Worm (Caenorhabditis elegans): ENCODE data around the gene cpd-2.
A peak's percentile ranks its signal among the peaks of the same experiment; 100 is the strongest.

DNA sequence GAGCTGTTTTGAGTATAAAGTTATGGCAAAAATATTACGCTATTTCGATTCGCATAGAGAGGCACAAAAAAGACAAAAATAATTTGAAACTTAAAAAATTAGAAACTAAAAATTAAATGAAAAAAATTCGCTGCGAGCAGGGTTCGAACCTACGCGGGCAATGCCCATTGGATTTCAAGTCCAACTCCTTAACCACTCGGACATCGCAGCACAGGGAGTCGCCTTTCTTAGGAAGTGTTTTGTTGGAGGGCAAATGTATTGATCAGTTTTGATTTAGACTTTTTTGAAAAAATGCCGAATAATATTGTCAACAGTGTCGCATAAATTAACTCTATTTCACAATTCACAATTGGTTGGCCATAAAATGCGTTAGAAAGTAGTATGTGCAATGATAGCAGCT lies 7.2 kb upstream of the cpd-2 start:
- TF ChIP-seq ztf-6 (GFP tag; IDR thresholded peaks at IDR 0.05) (no peak), Y67H2A.10 (GFP tag; conservative IDR thresholded peaks at IDR 0.05) (no peak), ceh-58 (GFP tag; IDR thresholded peaks at IDR 0.05) (no peak), Y95B8A.8 (GFP tag; IDR thresholded peaks at IDR 0.05) (no peak), fkh-3 (tag; optimal IDR thresholded peaks at IDR 0.05) (no peak), nhr-179 (tag; optimal IDR thresholded peaks at IDR 0.05) (no peak), rcor-1 (GFP tag; IDR thresholded peaks at IDR 0.05) (no peak), F57A8.1 (GFP tag; optimal IDR thresholded peaks at IDR 0.05) (no peak), ama-1 (optimal IDR thresholded peaks at IDR 0.05) (no peak), ama-1 (GFP tag; optimal IDR thresholded peaks at IDR 0.05) (no peak), Y53G8AR.9 (GFP tag; conservative IDR thresholded peaks at IDR 0.05) (no peak), bed-1 (GFP tag; IDR thresholded peaks at IDR 0.05) (no peak), snpc-4 (GFP tag; optimal IDR thresholded peaks at IDR 0.05) (no peak), snpc-4 (tag; optimal IDR thresholded peaks at IDR 0.05) (peak in 1 of 4 experiments; percentile 60), pha-4 (tag; optimal IDR thresholded peaks at IDR 0.05) (no peak)
